Worm (Caenorhabditis elegans): ENCODE measurements around the gene tyr-6.

The tyr-6 gene

DNA sequence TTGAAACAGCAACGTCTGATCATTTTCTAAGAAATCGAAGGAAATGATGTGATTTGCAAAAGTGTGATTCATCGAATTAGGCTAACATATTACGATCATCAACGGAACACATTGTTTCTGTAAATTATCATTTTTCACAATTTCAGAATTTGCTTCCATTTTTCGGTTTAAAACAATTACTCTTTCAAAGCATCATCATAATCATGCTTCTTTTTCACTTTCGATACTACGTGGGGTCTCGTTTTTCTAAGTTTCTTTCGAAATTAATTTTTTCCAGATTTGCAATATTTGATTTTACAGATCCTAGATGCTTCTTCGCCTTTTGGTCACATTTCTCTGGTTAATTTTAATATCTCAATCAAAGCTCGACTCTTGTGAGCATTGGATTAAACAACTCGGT, at the start of gene tyr-6:
tyr-6 (plus strand) TSS at position 301 of the 400 bp plus-strand sequence.
- TF ChIP-seq unc-62 (GFP tag; optimal IDR thresholded peaks at IDR 0.05) = no peak

DNA sequence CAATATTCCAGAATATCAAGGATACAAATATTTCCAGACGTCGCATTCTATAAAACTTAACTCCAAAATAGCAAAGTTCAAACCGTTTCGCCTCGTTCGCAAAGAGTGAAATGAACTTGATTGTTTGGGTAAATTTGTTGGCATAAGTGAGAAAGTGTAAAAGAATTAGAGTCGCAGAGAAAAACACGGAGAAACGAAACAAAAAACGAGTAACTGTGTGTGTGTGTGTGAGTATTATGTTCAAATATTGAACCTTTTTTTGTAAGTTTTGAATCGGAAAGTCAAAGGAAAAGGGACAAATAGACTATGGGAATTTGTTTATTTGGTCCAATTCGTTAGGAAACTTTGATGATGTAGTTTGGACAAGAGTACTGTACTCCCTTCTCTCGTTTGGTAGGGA, 48.7 kb upstream of the tyr-6 start, which contains the start of gene acp-7:
acp-7 (minus strand) TSS at position 101 of the 400 bp plus-strand sequence.
- TF ChIP-seq unc-62 (GFP tag; optimal IDR thresholded peaks at IDR 0.05) = no peak

DNA sequence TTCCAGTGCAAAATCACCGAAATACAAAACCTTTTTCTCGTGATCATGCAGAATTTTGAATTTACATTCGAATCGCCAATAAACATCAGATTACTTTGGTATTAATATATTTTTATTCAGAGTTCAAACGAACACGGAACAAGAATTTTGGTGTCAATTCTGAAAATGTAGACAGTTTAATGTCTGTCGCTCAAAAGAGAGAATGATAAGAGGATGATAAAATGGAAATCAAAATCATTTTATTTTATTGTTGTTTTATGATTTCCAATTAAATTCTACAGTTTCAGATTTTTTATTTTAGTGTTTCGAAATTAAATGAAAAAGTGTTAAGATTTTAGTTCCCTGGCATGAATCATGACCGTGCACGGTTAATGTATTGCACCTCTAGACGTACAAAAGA, 47.9 kb upstream of the tyr-6 start:
- no peak for TF ChIP-seq unc-62 (GFP tag; optimal IDR thresholded peaks at IDR 0.05)

DNA sequence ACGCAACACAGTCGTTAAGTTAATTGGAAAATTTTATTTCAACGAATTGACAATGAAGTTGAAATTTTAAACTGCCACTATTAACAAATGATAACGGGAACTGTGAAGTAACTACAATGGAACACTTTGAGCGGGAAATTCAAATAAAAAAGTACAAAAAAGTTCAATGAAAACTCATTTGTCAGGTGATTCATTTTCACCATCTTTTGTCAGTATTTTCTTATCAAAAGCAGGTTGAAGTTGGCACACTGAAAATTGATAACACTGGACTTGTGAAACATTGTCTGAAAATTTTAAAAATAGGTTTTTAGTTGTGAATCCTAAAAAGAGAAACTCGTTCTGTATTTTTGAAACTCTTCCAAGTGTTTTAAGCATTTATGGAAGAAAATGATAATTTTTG, 46.9 kb upstream of the tyr-6 start:
- TF ChIP-seq unc-62 (GFP tag; optimal IDR thresholded peaks at IDR 0.05) = no peak

DNA sequence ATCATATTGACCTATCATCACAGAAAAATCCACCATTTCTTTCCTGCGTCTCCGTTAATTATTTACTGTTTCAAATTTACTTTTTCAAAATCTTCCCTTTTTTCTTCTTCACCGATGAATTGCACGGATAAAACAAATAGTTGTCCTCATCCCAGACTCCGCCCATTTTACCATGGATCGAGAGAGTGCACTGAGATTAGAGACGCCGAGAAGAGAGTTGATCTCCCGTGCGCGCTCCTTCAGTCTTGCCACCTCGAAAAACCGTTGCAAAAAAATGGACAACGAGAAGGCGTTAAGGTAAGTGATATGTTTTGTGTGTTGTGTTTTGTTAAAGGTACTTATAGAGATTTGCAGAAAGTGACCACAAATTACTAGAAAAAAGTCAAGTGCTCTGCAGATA, 42.3 kb upstream of the tyr-6 start, which contains the start of gene dlc-5:
dlc-5 (plus strand) TSS at position 154 of the 400 bp plus-strand sequence.
- no peak for TF ChIP-seq unc-62 (GFP tag; optimal IDR thresholded peaks at IDR 0.05)

DNA sequence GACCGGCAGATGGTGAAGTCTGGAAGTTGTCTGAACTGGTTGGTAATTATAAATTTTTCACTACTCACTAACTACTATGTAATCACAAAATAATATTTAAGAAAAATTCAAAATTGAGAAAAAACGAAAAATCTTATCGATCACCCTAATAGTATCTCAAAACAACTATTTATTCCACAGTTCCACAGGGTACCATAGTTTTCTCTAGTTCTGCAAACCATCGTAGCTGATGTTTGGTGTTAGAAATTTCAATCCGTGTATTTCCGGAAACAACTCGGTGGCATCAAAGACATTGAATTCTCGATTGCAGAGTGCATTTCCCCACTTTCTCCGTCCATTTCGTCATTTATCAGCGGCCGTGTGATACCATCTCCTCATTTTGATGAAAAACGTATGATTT, 38.7 kb upstream of the tyr-6 start, which contains the start of gene Y73B6BL.31:
Y73B6BL.31 (plus strand) TSS at position 301 of the 400 bp plus-strand sequence.
- TF ChIP-seq unc-62 (GFP tag; optimal IDR thresholded peaks at IDR 0.05) = no peak

- TF ChIP-seq unc-62 (GFP tag; optimal IDR thresholded peaks at IDR 0.05) = no peak
These were observed 38.2 kb upstream of the tyr-6 start for ce11 chrIV:6442016-6442618.

ce11 chrIV:6443018-6443417, 37.3 kb upstream of the tyr-6 start:
- no peak for TF ChIP-seq unc-62 (GFP tag; optimal IDR thresholded peaks at IDR 0.05)

- TF ChIP-seq unc-62 (GFP tag; optimal IDR thresholded peaks at IDR 0.05) = no peak
These were observed 22.8 kb upstream of the tyr-6 start, which contains the start of gene lgc-10 for ce11 chrIV:6457472-6457871. Gene lgc-10, minus strand, starts transcription at chrIV:6457572.

DNA sequence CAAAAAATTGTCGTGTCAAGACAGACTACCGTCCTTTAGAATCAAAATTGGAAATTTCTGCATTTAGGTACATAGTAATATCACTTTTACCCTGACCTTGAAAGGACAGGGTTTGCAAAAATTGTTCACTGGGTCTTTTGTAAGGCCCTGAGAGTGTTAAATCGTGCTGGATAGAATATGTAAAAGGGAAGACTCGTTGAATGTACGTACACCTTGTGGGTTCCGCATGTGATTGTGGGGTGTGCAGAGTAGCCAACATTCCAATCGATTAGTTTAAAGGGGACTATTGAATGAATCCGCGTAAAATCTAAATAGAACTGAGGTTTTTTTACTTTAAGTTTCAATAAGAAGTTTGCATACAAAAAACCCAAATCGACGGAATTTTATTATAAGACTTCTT, 19.7 kb upstream of the tyr-6 start:
- no peak for TF ChIP-seq unc-62 (GFP tag; optimal IDR thresholded peaks at IDR 0.05)

DNA sequence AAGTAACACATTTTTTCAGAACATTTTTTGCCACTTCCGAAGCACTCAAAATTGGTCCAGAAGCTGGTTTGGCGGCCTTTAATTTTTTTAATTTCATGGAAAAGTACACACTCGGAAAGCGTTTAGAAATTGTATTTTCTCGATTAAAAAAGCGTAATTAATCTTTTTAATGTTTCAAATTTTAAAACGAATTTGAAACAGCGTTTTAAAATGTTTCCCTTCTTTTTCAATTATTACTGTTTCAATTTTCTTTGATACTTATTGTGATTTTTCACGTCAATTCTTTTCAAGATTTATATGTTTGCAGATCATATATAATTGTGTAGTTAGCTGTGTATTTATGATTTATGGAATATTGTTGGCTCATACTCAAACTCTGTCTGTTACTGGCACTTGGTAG, 16.3 kb upstream of the tyr-6 start, which contains the start of gene acr-25:
acr-25 (plus strand) TSS at position 301 of the 400 bp plus-strand sequence.
- TF ChIP-seq unc-62 (GFP tag; optimal IDR thresholded peaks at IDR 0.05) = no peak

DNA sequence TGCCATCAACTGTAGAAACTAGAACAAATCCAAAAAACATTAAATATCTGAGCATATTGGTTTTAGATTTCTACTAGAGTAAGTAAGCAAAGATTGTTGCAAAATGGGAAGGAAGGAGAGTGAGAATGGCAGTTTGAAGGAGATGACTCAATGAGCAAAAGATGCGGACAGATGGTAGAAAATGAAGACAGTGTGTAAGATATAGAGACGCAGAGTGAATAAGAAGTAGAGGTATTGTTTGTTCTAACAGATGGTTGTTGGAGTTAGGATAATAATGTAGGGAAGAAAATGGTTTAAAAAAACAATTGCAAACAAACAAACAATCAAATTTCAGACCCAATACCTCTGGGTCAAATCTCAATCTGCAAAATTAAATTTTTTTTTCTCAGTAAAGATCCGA, 9.1 kb upstream of the tyr-6 start, which contains the start of gene tmed-13:
tmed-13 (minus strand) TSS at position 169 of the 400 bp plus-strand sequence.
- no peak for TF ChIP-seq unc-62 (GFP tag; optimal IDR thresholded peaks at IDR 0.05)

DNA sequence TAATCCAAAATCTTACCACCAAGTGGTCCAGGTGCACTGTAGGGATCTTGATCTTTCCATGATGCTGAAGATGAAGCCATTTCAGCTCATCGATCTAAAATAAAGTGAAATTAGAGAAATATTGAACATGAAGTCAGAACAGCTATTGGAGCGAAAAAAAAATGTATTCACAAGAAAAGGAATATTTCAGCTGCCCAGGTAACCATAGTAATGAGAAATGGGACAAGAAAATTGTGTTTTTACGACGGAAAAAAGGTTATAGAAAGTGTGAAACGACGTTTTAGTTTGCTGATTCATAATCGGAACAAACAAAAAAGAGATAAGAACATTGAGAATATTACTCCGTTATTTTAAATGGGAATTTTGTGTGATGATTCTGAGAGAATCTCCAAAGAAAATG, 7.2 kb upstream of the tyr-6 start, which contains the start of gene Y73B6BL.27:
Y73B6BL.27 (minus strand) TSS at position 101 of the 400 bp plus-strand sequence.
- no peak for TF ChIP-seq unc-62 (GFP tag; optimal IDR thresholded peaks at IDR 0.05)

- TF ChIP-seq unc-62 (GFP tag; optimal IDR thresholded peaks at IDR 0.05) = no peak
These were observed 5.6 kb upstream of the tyr-6 start for ce11 chrIV:6474751-6475150.

DNA sequence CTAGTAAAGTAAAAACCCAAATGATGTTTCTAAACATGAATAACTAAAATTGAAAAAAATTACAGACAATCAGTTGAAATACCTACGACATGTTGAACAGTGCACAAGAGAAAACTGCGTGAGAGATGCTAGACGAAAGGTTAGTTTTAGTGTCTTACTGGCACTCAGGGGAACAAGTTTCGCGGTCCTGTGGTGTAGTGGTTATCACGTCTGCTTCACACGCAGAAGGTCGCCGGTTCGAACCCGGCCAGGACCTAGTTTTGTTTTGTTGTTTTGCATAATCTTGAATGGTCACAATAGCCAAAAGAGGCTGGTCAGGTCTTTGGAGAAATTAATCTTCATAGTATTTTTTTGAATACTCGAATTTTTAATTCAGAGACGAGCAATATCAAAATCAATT, 657 bp downstream of the tyr-6 start:
- TF ChIP-seq unc-62 (GFP tag; optimal IDR thresholded peaks at IDR 0.05) = no peak

DNA sequence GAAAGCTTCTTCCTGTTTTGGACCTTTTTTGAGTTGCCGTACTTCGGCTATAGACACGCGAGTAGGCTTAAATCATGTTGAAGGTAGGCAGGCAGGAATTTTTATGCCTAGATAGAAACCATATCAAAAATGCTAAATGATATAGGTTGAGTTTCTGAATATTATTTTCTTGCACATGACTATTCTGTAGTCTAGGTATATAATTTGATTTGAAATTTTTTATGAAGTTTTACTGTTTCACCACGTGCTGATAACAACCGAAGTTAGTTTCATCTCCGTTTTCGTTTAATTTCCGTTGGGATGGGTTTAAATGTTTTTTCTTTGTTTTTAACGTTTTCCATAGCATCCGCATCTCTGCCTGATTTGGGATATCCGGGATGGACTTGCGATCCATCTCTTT, 6.7 kb downstream of the tyr-6 start, which contains the start of gene Y73B6BL.37:
Y73B6BL.37 (plus strand) TSS at position 301 of the 400 bp plus-strand sequence.
- no peak for TF ChIP-seq unc-62 (GFP tag; optimal IDR thresholded peaks at IDR 0.05)

- TF ChIP-seq unc-62 (GFP tag; optimal IDR thresholded peaks at IDR 0.05) = no peak
These were observed 11.6 kb downstream of the tyr-6 start for ce11 chrIV:6491915-6492314.

Measured in whole organism, dauer.